Fruit fly (Drosophila melanogaster): Measurements from ENCODE around the gene lilli.

lilli gene

dm6 chr2L:2885503-2886225 lies at the start of gene lilli, which contains the start of gene NTPase:
TSS of gene lilli (plus strand) at chr2L:2885929.
TSS of gene NTPase (minus strand) at chr2L:2885850.
- TF ChIP-seq usp (GFP tag; optimal IDR thresholded peaks at IDR 0.05) = no peak
- no peak for TF ChIP-seq CG8478 (optimal IDR thresholded peaks at IDR 0.05)
- TF ChIP-seq EcR (GFP tag; optimal IDR thresholded peaks at IDR 0.05) = no peak
- TF ChIP-seq psq (optimal IDR thresholded peaks at IDR 0.05) = no peak
- TF ChIP-seq pan (optimal IDR thresholded peaks at IDR 0.05) = no peak

- TF ChIP-seq psq (optimal IDR thresholded peaks at IDR 0.05) (no peak), pan (optimal IDR thresholded peaks at IDR 0.05) (no peak), EcR (GFP tag; optimal IDR thresholded peaks at IDR 0.05) (no peak), usp (GFP tag; optimal IDR thresholded peaks at IDR 0.05) (no peak), Dll (optimal IDR thresholded peaks at IDR 0.05) (no peak), CG8478 (optimal IDR thresholded peaks at IDR 0.05) (no peak)
These were observed 47.8 kb upstream of the lilli start, which contains the start of the genes CG3119 and Cpr23B for dm6 chr2L:2837742-2838461. TSS of gene CG3119 (minus strand) at chr2L:2837833. TSS of gene Cpr23B (plus strand) at chr2L:2838411.

DNA sequence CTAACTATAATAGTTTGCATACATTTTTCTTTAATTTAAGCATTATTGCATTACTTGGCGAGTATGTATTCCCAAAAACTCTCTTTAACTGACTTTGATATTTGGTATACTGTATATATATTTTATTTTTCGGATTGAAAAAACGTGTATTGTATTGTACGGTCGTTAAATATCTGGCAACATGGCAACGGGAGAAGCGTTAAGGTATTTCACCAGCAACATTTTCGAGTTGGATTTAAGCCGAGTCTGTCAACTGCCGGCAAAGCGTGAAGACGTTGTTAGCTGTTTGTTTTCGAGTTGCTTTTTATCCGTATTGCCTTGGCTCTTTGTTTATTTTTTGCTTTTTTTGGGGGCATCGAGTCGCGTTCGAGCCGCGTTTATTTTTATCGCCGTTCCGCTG lies 45.9 kb upstream of the lilli start, which contains the start of gene CG2975:
Gene CG2975 (plus strand): TSS at position 275 of the 400 bp plus-strand sequence.
- TF ChIP-seq pan (optimal IDR thresholded peaks at IDR 0.05) (no peak), Dll (optimal IDR thresholded peaks at IDR 0.05) (no peak), EcR (GFP tag; optimal IDR thresholded peaks at IDR 0.05) (no peak), CG8478 (optimal IDR thresholded peaks at IDR 0.05) (no peak), usp (GFP tag; optimal IDR thresholded peaks at IDR 0.05) (no peak), psq (optimal IDR thresholded peaks at IDR 0.05) (no peak)

DNA sequence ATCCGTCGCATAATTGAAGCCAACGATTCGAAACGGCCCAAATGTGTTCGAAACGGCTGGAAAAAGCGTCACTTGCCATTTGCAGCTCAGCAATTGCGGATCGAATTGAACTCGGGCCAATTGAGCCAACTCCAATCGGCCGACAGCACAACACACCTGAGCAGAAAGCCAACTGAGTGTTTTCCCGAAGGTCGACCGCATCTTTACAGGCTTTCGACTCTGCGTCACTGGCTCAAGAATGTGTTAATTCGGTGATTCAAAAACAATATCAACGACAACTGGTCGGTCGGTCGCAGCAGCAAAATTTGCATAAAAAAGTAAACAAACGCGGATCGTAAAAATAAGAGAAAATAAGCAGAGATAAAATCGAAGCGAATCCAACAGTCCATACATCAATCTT lies 45.4 kb upstream of the lilli start:
- TF ChIP-seq EcR (GFP tag; optimal IDR thresholded peaks at IDR 0.05) = no peak
- TF ChIP-seq Dll (optimal IDR thresholded peaks at IDR 0.05) = no peak
- TF ChIP-seq psq (optimal IDR thresholded peaks at IDR 0.05) = no peak
- no peak for TF ChIP-seq usp (GFP tag; optimal IDR thresholded peaks at IDR 0.05)
- TF ChIP-seq pan (optimal IDR thresholded peaks at IDR 0.05) = no peak
- no peak for TF ChIP-seq CG8478 (optimal IDR thresholded peaks at IDR 0.05)

- no peak for TF ChIP-seq EcR (GFP tag; optimal IDR thresholded peaks at IDR 0.05)
- no peak for TF ChIP-seq CG8478 (optimal IDR thresholded peaks at IDR 0.05)
- no peak for TF ChIP-seq pan (optimal IDR thresholded peaks at IDR 0.05)
- TF ChIP-seq psq (optimal IDR thresholded peaks at IDR 0.05) = no peak
- TF ChIP-seq Dll (optimal IDR thresholded peaks at IDR 0.05) = no peak
- no peak for TF ChIP-seq usp (GFP tag; optimal IDR thresholded peaks at IDR 0.05)
These were observed 41.3 kb upstream of the lilli start, which contains the start of gene CG18558 for dm6 chr2L:2844413-2844812. TSS of gene CG18558 (minus strand) at chr2L:2844513.

- TF ChIP-seq psq (optimal IDR thresholded peaks at IDR 0.05) = no peak
- TF ChIP-seq CG8478 (optimal IDR thresholded peaks at IDR 0.05) = no peak
- TF ChIP-seq usp (GFP tag; optimal IDR thresholded peaks at IDR 0.05) = no peak
- TF ChIP-seq EcR (GFP tag; optimal IDR thresholded peaks at IDR 0.05) = no peak
- no peak for TF ChIP-seq pan (optimal IDR thresholded peaks at IDR 0.05)
- no peak for TF ChIP-seq Dll (optimal IDR thresholded peaks at IDR 0.05)
These were observed 40.1 kb upstream of the lilli start, which contains the start of gene CG18557 for dm6 chr2L:2845634-2846033. TSS of gene CG18557 (minus strand) at chr2L:2845734.

DNA sequence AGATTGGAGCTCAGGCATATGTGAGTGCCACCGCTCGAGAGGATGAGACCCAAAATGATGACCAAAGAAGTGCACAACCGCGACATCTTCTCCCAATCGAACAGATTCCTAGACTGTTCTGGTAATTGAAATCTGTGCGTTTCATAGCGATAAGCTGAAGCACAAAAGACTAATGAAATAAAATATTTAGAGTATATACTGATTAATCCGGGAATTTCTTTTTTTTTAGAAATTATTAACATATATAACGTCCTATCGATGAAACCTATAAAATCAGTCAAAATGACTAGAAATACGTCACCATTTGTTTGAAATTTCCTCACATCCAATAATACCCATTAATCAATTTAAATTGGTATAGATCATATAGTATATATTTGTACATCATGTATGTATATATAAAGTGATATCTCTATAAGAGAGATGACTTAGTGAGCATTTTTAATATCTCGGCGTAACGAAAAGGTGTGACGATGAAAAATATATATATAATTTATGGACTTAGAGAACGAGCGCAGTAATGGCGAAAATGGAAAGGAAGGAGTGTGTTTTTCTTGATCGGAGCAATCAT lies 38.5 kb upstream of the lilli start, which contains the start of the genes CG3117 and CG2983:
Gene CG3117 (minus strand): TSS at position 101 of the 571 bp plus-strand sequence.
Gene CG2983 (plus strand): TSS at position 521 of the 571 bp plus-strand sequence.
- TF ChIP-seq CG8478 (optimal IDR thresholded peaks at IDR 0.05) (no peak), pan (optimal IDR thresholded peaks at IDR 0.05) (no peak), usp (GFP tag; optimal IDR thresholded peaks at IDR 0.05) (no peak), EcR (GFP tag; optimal IDR thresholded peaks at IDR 0.05) (no peak), psq (optimal IDR thresholded peaks at IDR 0.05) (no peak), Dll (optimal IDR thresholded peaks at IDR 0.05) (no peak)

DNA sequence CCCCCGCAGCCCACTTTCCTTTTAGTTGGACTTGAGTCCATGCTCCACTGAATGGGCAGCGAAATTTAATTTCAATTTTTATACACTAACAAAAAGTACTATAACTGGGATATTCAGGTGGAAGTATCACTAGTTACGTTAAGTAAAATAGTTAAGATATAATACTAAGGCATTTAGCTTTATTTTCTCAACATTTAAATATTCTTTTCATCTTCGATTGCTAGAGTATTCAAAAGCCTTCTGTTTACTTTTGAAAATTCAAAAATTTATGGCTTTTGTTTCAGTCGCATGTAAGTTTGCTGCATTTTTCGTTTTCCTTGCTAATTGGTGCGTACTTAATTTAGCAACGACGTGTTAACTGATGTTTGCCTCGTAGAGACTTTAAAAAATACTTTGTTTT lies 34.1 kb upstream of the lilli start:
- TF ChIP-seq Dll (optimal IDR thresholded peaks at IDR 0.05) = no peak
- no peak for TF ChIP-seq pan (optimal IDR thresholded peaks at IDR 0.05)
- no peak for TF ChIP-seq CG8478 (optimal IDR thresholded peaks at IDR 0.05)
- no peak for TF ChIP-seq psq (optimal IDR thresholded peaks at IDR 0.05)
- TF ChIP-seq usp (GFP tag; optimal IDR thresholded peaks at IDR 0.05) = no peak
- TF ChIP-seq EcR (GFP tag; optimal IDR thresholded peaks at IDR 0.05) = no peak

- no peak for TF ChIP-seq usp (GFP tag; optimal IDR thresholded peaks at IDR 0.05)
- TF ChIP-seq CG8478 (optimal IDR thresholded peaks at IDR 0.05) = no peak
These were observed 30.4 kb upstream of the lilli start for dm6 chr2L:2855204-2855768.

DNA sequence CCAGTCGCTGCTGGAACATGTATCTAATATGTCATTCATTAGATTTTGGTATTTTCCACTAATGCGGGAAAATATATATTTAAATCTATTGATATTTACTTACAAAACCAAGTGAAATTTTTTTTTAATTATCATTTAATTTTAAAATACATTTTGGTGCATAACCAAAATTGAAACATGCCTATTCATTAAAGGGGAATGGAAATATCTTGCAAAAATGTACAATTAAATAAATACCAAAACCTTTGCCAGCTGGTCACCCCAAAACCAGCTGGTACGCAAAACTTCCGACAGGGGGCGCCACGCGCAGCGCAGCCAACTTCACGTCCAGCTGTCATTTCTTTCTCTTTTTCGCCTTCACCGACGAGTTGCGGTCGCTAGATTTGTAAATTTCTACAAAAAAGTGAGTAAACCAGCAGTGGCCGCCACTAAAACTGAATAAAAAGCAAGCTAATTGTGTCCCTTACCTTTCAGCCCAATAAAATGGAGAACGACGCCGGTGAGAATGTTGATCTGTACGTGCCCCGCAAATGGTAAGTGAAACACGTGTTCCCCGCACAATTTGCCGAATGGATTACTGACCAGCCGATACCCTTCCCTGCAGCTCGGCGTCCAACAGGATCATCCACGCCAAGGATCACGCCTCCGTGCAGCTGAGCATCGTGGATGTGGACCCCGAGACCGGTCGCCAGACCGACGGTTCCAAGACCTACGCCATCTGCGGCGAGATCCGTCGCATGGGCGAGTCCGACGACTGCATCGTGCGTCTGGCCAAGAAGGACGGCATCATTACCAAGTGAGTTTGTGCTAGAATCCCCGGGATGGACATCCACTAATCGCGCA lies 29.7 kb upstream of the lilli start, which contains the start of the genes CG3104 and RpS21:
Gene CG3104 (minus strand): TSS at position 6 of the 843 bp plus-strand sequence.
Gene RpS21 (plus strand): TSS at position 298 of the 843 bp plus-strand sequence.
- no peak for TF ChIP-seq psq (optimal IDR thresholded peaks at IDR 0.05)
- TF ChIP-seq CG8478 (optimal IDR thresholded peaks at IDR 0.05) = no peak
- no peak for TF ChIP-seq usp (GFP tag; optimal IDR thresholded peaks at IDR 0.05)
- TF ChIP-seq EcR (GFP tag; optimal IDR thresholded peaks at IDR 0.05) = no peak
- TF ChIP-seq pan (optimal IDR thresholded peaks at IDR 0.05) = no peak
- no peak for TF ChIP-seq Dll (optimal IDR thresholded peaks at IDR 0.05)
